Worm (Caenorhabditis elegans) whole organism, L3 larva: ENCODE data around the gene let-716.

Experiments used
- ZK546.5 ChIP-seq: sonication (generic microtip); optimal IDR thresholded peaks from 2 replicates; lab custom pipeline; 2017; ENCODE audit warnings: missing biosample characterization, missing genetic modification characterization
- egl-27 ChIP-seq: sonication (generic microtip); optimal IDR thresholded peaks from 4 replicates; lab custom pipeline; 2017; ENCODE audit warnings: missing biosample characterization, missing genetic modification reagents, missing genetic modification characterization
- elt-2 ChIP-seq: sonication (generic microtip); optimal IDR thresholded peaks from 2 replicates; lab custom pipeline; 2016; ENCODE audit warnings: missing genetic modification reagents, mild to moderate bottlenecking, missing genetic modification characterization, missing compliant biosample characterization
- nfya-1 ChIP-seq: sonication (generic microtip); optimal IDR thresholded peaks from 2 replicates; lab custom pipeline; 2017; ENCODE audit warnings: missing genetic modification characterization, mild to moderate bottlenecking, missing compliant biosample characterization, antibody characterized with exemption, moderate library complexity; ENCODE audit not compliant: insufficient read depth
- nhr-12 ChIP-seq: fragments of 150-350 bp; optimal IDR thresholded peaks from 2 replicates; lab custom pipeline; 2014; ENCODE audit warnings: missing biosample characterization, missing genetic modification characterization
- nhr-25 ChIP-seq: sonication (generic microtip); optimal IDR thresholded peaks from 2 replicates; lab custom pipeline; 2017; ENCODE audit warnings: missing biosample characterization, missing genetic modification characterization
- nhr-28 ChIP-seq: fragments of 150-350 bp; optimal IDR thresholded peaks from 2 replicates; lab custom pipeline; 2014; ENCODE audit warnings: missing biosample characterization, missing genetic modification characterization
- snpc-4 ChIP-seq: fragments of 150-350 bp; optimal IDR thresholded peaks from 2 replicates; lab custom pipeline; 2014; ENCODE audit warnings: missing biosample characterization, missing genetic modification characterization
- unc-62 ChIP-seq: fragments of 150-350 bp; sonication (generic microtip); optimal IDR thresholded peaks from 4 replicates; lab custom pipeline; 2014; ENCODE audit warnings: missing biosample characterization, missing genetic modification reagents, missing genetic modification characterization
- zag-1 ChIP-seq: fragments of 150-350 bp; optimal IDR thresholded peaks from 2 replicates; lab custom pipeline; 2014; ENCODE audit warnings: missing biosample characterization, missing genetic modification characterization

ce11 chrIII:6432939-6433338 lies 49.6 kb downstream of the let-716 start, which contains the start of gene vps-16:
- no peak for TF ChIP-seq snpc-4 (tag; lab: Kevin White, UChicago)
- no peak for TF ChIP-seq nhr-28 (tag; lab: Kevin White, UChicago)
- TF ChIP-seq nfya-1 (tag; lab: Kevin White, UChicago) = no peak
- no peak for TF ChIP-seq nhr-25 (tag; lab: Kevin White, UChicago)
- TF ChIP-seq unc-62 = no peak
- no peak for TF ChIP-seq ZK546.5
- no peak for TF ChIP-seq egl-27 (tag; lab: Kevin White, UChicago)
- no peak for TF ChIP-seq zag-1 (tag; lab: Kevin White, UChicago)
- TF ChIP-seq elt-2 = no peak
- no peak for TF ChIP-seq nhr-12
